Worm (Caenorhabditis elegans): ENCODE results near the gene emb-27.

DNA sequence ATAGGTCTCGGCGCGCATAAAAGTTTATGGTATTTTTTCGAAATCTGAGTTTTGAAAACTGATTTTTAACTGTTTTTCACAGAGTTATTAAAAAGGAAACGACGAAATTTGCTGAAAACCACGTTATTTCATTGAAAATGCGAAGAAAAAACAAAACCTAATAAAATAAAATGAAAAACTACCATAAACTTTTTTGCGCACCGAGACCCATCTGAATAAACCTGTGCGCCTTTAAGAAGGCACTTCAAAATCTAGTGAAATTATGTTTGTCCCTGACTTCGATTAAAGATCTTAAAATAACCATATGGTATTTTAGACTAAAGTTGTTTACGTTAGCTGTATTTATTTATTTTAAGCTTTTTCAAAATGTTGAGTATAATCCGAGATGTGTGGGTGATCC, 34.2 kb downstream of the emb-27 start:
- TF ChIP-seq nhr-11 (tag; optimal IDR thresholded peaks at IDR 0.05): no peak
- no peak for TF ChIP-seq tlp-1 (tag; optimal IDR thresholded peaks at IDR 0.05)
- TF ChIP-seq mab-9 (GFP tag; IDR thresholded peaks at IDR 0.05): no peak
- TF ChIP-seq zip-4 (GFP tag; optimal IDR thresholded peaks at IDR 0.05): no peak
- TF ChIP-seq aha-1 (tag; optimal IDR thresholded peaks at IDR 0.05): no peak
- no peak for TF ChIP-seq nhr-76 (tag; optimal IDR thresholded peaks at IDR 0.05)
- TF ChIP-seq ama-1 (optimal IDR thresholded peaks at IDR 0.05): no peak
- no peak for TF ChIP-seq nhr-77 (tag; optimal IDR thresholded peaks at IDR 0.05)
- TF ChIP-seq elt-3 (tag; optimal IDR thresholded peaks at IDR 0.05): no peak
- no peak for TF ChIP-seq dpl-1 (GFP tag; optimal IDR thresholded peaks at IDR 0.05)
- TF ChIP-seq sox-4 (tag; optimal IDR thresholded peaks at IDR 0.05): no peak
- no peak for TF ChIP-seq pax-3 (tag; optimal IDR thresholded peaks at IDR 0.05)

Measured in whole organism, L1 larva.